Worm (Caenorhabditis elegans): ENCODE measurements around the gene T28A11.17.

- TF ChIP-seq ZK337.2 (GFP tag; IDR thresholded peaks at IDR 0.05) (no peak), ceh-28 (tag; optimal IDR thresholded peaks at IDR 0.05) (no peak), lir-3 (tag; optimal IDR thresholded peaks at IDR 0.05) (no peak), saeg-2 (GFP tag; IDR thresholded peaks at IDR 0.05) (no peak), pqm-1 (tag; optimal IDR thresholded peaks at IDR 0.05) (no peak), nhr-237 (tag; optimal IDR thresholded peaks at IDR 0.05) (no peak), ama-1 (optimal IDR thresholded peaks at IDR 0.05) (no peak), mxl-3 (GFP tag; optimal IDR thresholded peaks at IDR 0.05) (no peak)
These were observed 42.1 kb upstream of the T28A11.17 start, which contains the start of gene srbc-3 for ce11 chrV:3308169-3308568.
